Worm (Caenorhabditis elegans) whole organism, mixed stage, embryonic: ENCODE results near the gene W05E10.1.

Source experiments
- elt-1 ChIP-seq: sonication (generic microtip); optimal IDR thresholded peaks from 2 replicates; lab custom pipeline; 2017; ENCODE audit warnings: missing genetic modification characterization, mild to moderate bottlenecking, missing compliant biosample characterization, antibody characterized with exemption, moderate library complexity, borderline replicate concordance; ENCODE audit not compliant: insufficient read depth
- hlh-1 ChIP-seq: fragments of 150-350 bp; optimal IDR thresholded peaks from 2 replicates; lab custom pipeline; 2014; ENCODE audit warnings: missing biosample characterization, missing genetic modification reagents, missing genetic modification characterization
- lsy-2 ChIP-seq: fragments of 150-350 bp; optimal IDR thresholded peaks from 2 replicates; lab custom pipeline; 2014; ENCODE audit warnings: missing biosample characterization, missing genetic modification characterization
- mep-1 ChIP-seq: fragments of 150-350 bp; optimal IDR thresholded peaks from 2 replicates; lab custom pipeline; 2017; ENCODE audit warnings: missing biosample characterization, missing genetic modification reagents, missing genetic modification characterization, inconsistent platforms
- pha-4 ChIP-seq: fragments of 150-350 bp; optimal IDR thresholded peaks from 2 replicates; lab custom pipeline; 2018; ENCODE audit warnings: missing biosample characterization, missing genetic modification reagents, missing genetic modification characterization
- unc-39 ChIP-seq: fragments of 150-350 bp; optimal IDR thresholded peaks from 2 replicates; lab custom pipeline; 2014; ENCODE audit warnings: missing biosample characterization, missing genetic modification characterization
- unc-62 ChIP-seq: fragments of 150-350 bp; optimal IDR thresholded peaks from 2 replicates; lab custom pipeline; 2014; ENCODE audit warnings: missing biosample characterization, missing genetic modification reagents, missing genetic modification characterization

DNA sequence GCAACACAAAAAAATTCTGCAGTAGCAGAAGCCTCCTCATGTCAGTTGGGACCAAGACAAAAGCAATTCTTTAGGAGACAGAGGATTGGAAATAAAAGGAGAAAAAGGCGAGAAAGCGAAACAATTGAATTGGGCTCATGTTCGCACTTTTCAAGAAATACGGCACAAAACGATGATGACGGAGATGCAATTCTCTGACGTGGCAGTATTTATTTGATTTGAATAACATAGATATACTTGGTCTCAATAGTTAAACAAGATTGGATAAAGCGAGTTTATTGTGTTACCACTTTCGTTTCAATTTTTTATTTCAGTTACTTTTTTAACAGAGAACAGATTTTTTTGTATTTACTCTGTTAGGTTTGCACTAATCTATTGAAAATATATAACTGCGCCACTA, 6.0 kb upstream of the W05E10.1 start:
- TF ChIP-seq hlh-1 (tag; lab: Kevin White, UChicago) (no peak), unc-39 (tag; lab: Kevin White, UChicago) (no peak), pha-4 (tag; lab: Kevin White, UChicago) (no peak), elt-1 (tag; lab: Kevin White, UChicago) (no peak), unc-62 (GFP tag; lab: Kevin White, UChicago) (no peak), mep-1 (tag; lab: Kevin White, UChicago) (no peak), lsy-2 (tag; lab: Kevin White, UChicago) (no peak)
